Worm (Caenorhabditis elegans): ENCODE measurements around the gene Y73B6BL.289.

Gene Y73B6BL.289

ce11 chrIV:6377335-6378069 is 30.2 kb downstream of the Y73B6BL.289 start:
- TF ChIP-seq aly-1 (tag; optimal IDR thresholded peaks at IDR 0.05) (no peak), tra-4 (tag; optimal IDR thresholded peaks at IDR 0.05) (no peak), hmbx-1 (tag; optimal IDR thresholded peaks at IDR 0.05) (no peak), pes-1 (GFP tag; IDR thresholded peaks at IDR 0.05) (no peak), ets-7 (tag; optimal IDR thresholded peaks at IDR 0.05) (no peak), B0310.2 (tag; optimal IDR thresholded peaks at IDR 0.05) (no peak), hmg-4 (GFP tag; optimal IDR thresholded peaks at IDR 0.05) (no peak), F13C5.2 (tag; optimal IDR thresholded peaks at IDR 0.05) (no peak), scrt-1 (GFP tag; IDR thresholded peaks at IDR 0.05) (no peak), ceh-36 (tag; optimal IDR thresholded peaks at IDR 0.05) (no peak), flt-1 (GFP tag; IDR thresholded peaks at IDR 0.05) (no peak), hnd-1 (tag; optimal IDR thresholded peaks at IDR 0.05) (no peak), tbx-11 (GFP tag; IDR thresholded peaks at IDR 0.05) (no peak), tbx-37 (GFP tag; conservative IDR thresholded peaks at IDR 0.05) (no peak), ceh-13 (GFP tag; optimal IDR thresholded peaks at IDR 0.05) (no peak), ama-1 (optimal IDR thresholded peaks at IDR 0.05) (no peak), sea-1 (GFP tag; conservative IDR thresholded peaks at IDR 0.05) (no peak)

DNA sequence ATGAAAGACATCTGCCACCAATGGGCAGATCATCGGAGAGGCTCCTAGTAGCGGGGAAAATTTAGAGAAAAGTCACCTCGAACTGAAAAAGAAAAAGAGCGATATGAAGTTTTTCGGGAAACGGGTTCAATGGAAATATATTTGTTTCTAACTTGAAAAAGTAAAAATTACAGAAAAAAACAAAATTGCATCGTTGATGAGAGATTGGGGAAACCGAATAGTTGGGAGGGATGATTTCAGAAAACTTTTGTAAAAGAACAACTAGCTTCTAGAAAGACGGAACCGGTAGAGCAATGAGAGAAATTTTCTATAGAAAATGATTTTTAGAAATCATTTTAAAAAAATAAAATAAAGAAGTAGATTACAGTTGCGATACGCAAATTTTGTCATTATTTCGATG is 31.1 kb downstream of the Y73B6BL.289 start:
- TF ChIP-seq ceh-36 (tag; optimal IDR thresholded peaks at IDR 0.05): no peak
- TF ChIP-seq scrt-1 (GFP tag; IDR thresholded peaks at IDR 0.05): no peak
- no peak for TF ChIP-seq pes-1 (GFP tag; IDR thresholded peaks at IDR 0.05)
- TF ChIP-seq tbx-11 (GFP tag; IDR thresholded peaks at IDR 0.05): no peak
- no peak for TF ChIP-seq hmg-4 (GFP tag; optimal IDR thresholded peaks at IDR 0.05)
- no peak for TF ChIP-seq F13C5.2 (tag; optimal IDR thresholded peaks at IDR 0.05)
- no peak for TF ChIP-seq ceh-13 (GFP tag; optimal IDR thresholded peaks at IDR 0.05)
- no peak for TF ChIP-seq ets-7 (tag; optimal IDR thresholded peaks at IDR 0.05)
- no peak for TF ChIP-seq tra-4 (tag; optimal IDR thresholded peaks at IDR 0.05)
- TF ChIP-seq tbx-37 (GFP tag; conservative IDR thresholded peaks at IDR 0.05): no peak
- TF ChIP-seq B0310.2 (tag; optimal IDR thresholded peaks at IDR 0.05): no peak
- TF ChIP-seq hmbx-1 (tag; optimal IDR thresholded peaks at IDR 0.05): no peak
- no peak for TF ChIP-seq sea-1 (GFP tag; conservative IDR thresholded peaks at IDR 0.05)
- no peak for TF ChIP-seq ama-1 (optimal IDR thresholded peaks at IDR 0.05)
- no peak for TF ChIP-seq flt-1 (GFP tag; IDR thresholded peaks at IDR 0.05)

- TF ChIP-seq F13C5.2 (tag; optimal IDR thresholded peaks at IDR 0.05): no peak
- TF ChIP-seq hnd-1 (tag; optimal IDR thresholded peaks at IDR 0.05): no peak
- no peak for TF ChIP-seq ceh-36 (tag; optimal IDR thresholded peaks at IDR 0.05)
- no peak for TF ChIP-seq ceh-13 (GFP tag; optimal IDR thresholded peaks at IDR 0.05)
- no peak for TF ChIP-seq sea-1 (GFP tag; conservative IDR thresholded peaks at IDR 0.05)
- no peak for TF ChIP-seq tbx-11 (GFP tag; IDR thresholded peaks at IDR 0.05)
- TF ChIP-seq tra-4 (tag; optimal IDR thresholded peaks at IDR 0.05): no peak
- TF ChIP-seq hmbx-1 (tag; optimal IDR thresholded peaks at IDR 0.05): no peak
- no peak for TF ChIP-seq B0310.2 (tag; optimal IDR thresholded peaks at IDR 0.05)
Observed at ce11 chrIV:6383970-6384369, 36.7 kb downstream of the Y73B6BL.289 start, which contains the start of gene shl-1. shl-1 (minus strand) TSS chrIV:6384070.

ce11 chrIV:6385010-6385409 is 37.7 kb downstream of the Y73B6BL.289 start:
- TF ChIP-seq pes-1 (GFP tag; IDR thresholded peaks at IDR 0.05) (no peak), B0310.2 (tag; optimal IDR thresholded peaks at IDR 0.05) (no peak)

DNA sequence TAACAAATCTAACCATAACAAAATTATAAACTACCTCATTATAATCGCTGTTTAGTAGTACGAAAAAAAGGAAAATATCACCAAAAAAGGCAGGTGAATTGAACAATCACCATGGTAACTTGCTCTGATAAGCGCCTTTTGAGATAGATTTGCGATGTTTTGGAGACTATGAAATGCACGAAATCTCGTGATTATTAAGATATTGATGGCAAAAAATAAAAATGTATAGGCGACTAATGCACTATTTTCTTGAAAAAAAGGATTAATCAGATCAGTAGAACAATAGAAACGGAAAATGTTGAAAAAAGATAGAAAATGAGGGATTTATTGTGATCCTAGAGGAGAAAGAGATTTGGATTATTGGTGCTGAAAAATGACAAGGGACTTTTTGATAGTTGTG is 41.2 kb downstream of the Y73B6BL.289 start:
- no peak for TF ChIP-seq ets-7 (tag; optimal IDR thresholded peaks at IDR 0.05)
- TF ChIP-seq F13C5.2 (tag; optimal IDR thresholded peaks at IDR 0.05): no peak
- no peak for TF ChIP-seq ama-1 (optimal IDR thresholded peaks at IDR 0.05)
- no peak for TF ChIP-seq scrt-1 (GFP tag; IDR thresholded peaks at IDR 0.05)
- no peak for TF ChIP-seq flt-1 (GFP tag; IDR thresholded peaks at IDR 0.05)
- no peak for TF ChIP-seq tbx-11 (GFP tag; IDR thresholded peaks at IDR 0.05)
- TF ChIP-seq pes-1 (GFP tag; IDR thresholded peaks at IDR 0.05): no peak

- TF ChIP-seq ceh-13 (GFP tag; optimal IDR thresholded peaks at IDR 0.05) (no peak), hmbx-1 (tag; optimal IDR thresholded peaks at IDR 0.05) (no peak), flt-1 (GFP tag; IDR thresholded peaks at IDR 0.05) (no peak), ceh-36 (tag; optimal IDR thresholded peaks at IDR 0.05) (no peak), scrt-1 (GFP tag; IDR thresholded peaks at IDR 0.05) (no peak), pes-1 (GFP tag; IDR thresholded peaks at IDR 0.05) (no peak), hmg-4 (GFP tag; optimal IDR thresholded peaks at IDR 0.05) (no peak), B0310.2 (tag; optimal IDR thresholded peaks at IDR 0.05) (no peak), aly-1 (tag; optimal IDR thresholded peaks at IDR 0.05) (no peak), tra-4 (tag; optimal IDR thresholded peaks at IDR 0.05) (no peak), F13C5.2 (tag; optimal IDR thresholded peaks at IDR 0.05) (no peak), ets-7 (tag; optimal IDR thresholded peaks at IDR 0.05) (no peak), ama-1 (optimal IDR thresholded peaks at IDR 0.05) (no peak), tbx-37 (GFP tag; conservative IDR thresholded peaks at IDR 0.05) (no peak), sea-1 (GFP tag; conservative IDR thresholded peaks at IDR 0.05) (no peak), hnd-1 (tag; optimal IDR thresholded peaks at IDR 0.05) (no peak), tbx-11 (GFP tag; IDR thresholded peaks at IDR 0.05) (no peak)
Observed at ce11 chrIV:6391566-6391965, 44.3 kb downstream of the Y73B6BL.289 start.

DNA sequence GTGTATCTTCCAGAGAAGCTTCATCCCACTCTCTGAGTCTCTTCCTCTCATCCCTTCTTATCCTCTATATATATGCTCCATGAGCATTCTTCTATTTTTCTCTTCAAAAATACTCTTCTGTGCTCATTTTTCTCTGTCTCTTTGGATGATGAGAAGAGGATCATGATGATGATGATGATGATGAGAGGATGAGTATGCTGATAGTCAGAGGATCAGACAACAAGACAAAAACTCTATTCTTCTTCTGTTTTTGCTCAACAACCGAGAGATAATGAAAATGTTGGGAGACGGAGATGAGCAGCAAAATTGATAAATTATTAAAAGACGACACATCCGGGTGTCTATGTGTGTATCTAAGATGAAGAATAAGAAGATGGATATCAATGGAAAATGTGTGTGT is 46.0 kb downstream of the Y73B6BL.289 start:
- TF ChIP-seq tra-4 (tag; optimal IDR thresholded peaks at IDR 0.05): no peak
- no peak for TF ChIP-seq hnd-1 (tag; optimal IDR thresholded peaks at IDR 0.05)
- no peak for TF ChIP-seq tbx-37 (GFP tag; conservative IDR thresholded peaks at IDR 0.05)
- TF ChIP-seq B0310.2 (tag; optimal IDR thresholded peaks at IDR 0.05): no peak
- no peak for TF ChIP-seq sea-1 (GFP tag; conservative IDR thresholded peaks at IDR 0.05)
- no peak for TF ChIP-seq ceh-36 (tag; optimal IDR thresholded peaks at IDR 0.05)
- no peak for TF ChIP-seq hmbx-1 (tag; optimal IDR thresholded peaks at IDR 0.05)
- no peak for TF ChIP-seq ets-7 (tag; optimal IDR thresholded peaks at IDR 0.05)
- no peak for TF ChIP-seq aly-1 (tag; optimal IDR thresholded peaks at IDR 0.05)
- no peak for TF ChIP-seq flt-1 (GFP tag; IDR thresholded peaks at IDR 0.05)
- TF ChIP-seq tbx-11 (GFP tag; IDR thresholded peaks at IDR 0.05): no peak
- no peak for TF ChIP-seq scrt-1 (GFP tag; IDR thresholded peaks at IDR 0.05)
- no peak for TF ChIP-seq ceh-13 (GFP tag; optimal IDR thresholded peaks at IDR 0.05)
- TF ChIP-seq F13C5.2 (tag; optimal IDR thresholded peaks at IDR 0.05): no peak
- no peak for TF ChIP-seq hmg-4 (GFP tag; optimal IDR thresholded peaks at IDR 0.05)

Measured in whole organism, early embryonic.